Worm (Caenorhabditis elegans) whole organism, L2 larva: ENCODE results near the gene F47B8.18.

Source experiments
- ama-1 ChIP-seq: fragments of 150-350 bp; optimal IDR thresholded peaks from 2 replicates; lab custom pipeline; 2018; ENCODE audit warnings: inconsistent platforms
- mdl-1 ChIP-seq, 2 experiments: fragments of 150-350 bp in 1 of 2; sonication (generic microtip) in 1 of 2; optimal IDR thresholded peaks; 2 replicates each; lab custom pipeline; 2017; ENCODE audit warnings: missing biosample characterization in 2 of 2, missing genetic modification characterization in 2 of 2
- nhr-23 ChIP-seq: fragments of 150-350 bp; optimal IDR thresholded peaks from 2 replicates; lab custom pipeline; 2014; ENCODE audit warnings: missing biosample characterization, missing genetic modification reagents, missing genetic modification characterization

DNA sequence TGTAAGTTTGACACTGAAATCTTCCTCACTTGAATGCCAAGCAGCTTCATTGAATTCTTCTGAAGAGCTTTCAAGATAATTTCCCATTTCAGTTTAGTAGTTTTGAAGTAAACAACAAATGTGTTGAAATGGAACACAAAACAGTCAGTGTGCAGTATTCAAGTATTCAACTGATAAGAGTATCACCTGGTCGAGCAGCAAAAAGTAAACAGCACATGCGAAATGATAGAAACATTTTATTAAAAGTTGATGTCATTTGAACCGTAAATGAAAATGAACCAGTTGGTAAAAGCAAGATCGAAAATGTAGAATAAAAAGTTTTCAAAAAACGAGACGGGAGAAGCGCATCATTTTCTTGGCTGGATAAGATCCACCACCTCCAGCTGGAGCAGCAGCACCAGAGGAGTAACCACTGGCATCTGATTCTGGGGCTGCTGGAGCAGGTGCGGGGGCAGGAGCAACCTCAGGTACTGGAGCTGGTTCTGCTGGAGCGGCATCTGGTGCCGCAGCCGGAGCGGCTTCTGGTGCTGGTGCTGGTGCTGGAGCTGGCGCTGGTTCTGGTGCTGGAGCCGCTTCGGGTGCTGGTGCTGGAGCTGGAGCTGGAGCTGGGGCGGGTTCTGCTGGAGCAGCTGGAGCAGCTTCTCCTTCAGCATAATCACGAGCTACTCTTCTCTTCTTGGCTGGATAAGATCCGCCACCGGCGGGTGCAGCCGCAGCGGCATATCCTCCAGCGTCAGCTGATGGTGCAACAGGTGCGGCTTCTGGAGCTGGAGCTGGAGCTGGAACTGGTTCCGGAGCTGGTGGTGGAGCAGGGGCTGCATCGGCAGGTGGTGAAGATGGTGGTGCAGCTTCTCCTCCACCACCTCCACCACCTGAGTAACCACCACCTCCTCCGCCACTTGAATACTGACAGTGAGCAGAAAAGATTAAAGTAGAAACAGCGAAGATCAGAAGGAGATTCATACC is at the start of gene F47B8.18, which contains the start of gene F47B8.4:
- no peak for TF ChIP-seq mdl-1 (tag; optimal IDR thresholded peaks at IDR 0.05; lab: Kevin White, UChicago)
- no peak for TF ChIP-seq ama-1 (lab: Kevin White, UChicago)
- no peak for TF ChIP-seq nhr-23
